Fruit fly (Drosophila melanogaster): ENCODE measurements around the gene CG17726.

Gene CG17726

DNA sequence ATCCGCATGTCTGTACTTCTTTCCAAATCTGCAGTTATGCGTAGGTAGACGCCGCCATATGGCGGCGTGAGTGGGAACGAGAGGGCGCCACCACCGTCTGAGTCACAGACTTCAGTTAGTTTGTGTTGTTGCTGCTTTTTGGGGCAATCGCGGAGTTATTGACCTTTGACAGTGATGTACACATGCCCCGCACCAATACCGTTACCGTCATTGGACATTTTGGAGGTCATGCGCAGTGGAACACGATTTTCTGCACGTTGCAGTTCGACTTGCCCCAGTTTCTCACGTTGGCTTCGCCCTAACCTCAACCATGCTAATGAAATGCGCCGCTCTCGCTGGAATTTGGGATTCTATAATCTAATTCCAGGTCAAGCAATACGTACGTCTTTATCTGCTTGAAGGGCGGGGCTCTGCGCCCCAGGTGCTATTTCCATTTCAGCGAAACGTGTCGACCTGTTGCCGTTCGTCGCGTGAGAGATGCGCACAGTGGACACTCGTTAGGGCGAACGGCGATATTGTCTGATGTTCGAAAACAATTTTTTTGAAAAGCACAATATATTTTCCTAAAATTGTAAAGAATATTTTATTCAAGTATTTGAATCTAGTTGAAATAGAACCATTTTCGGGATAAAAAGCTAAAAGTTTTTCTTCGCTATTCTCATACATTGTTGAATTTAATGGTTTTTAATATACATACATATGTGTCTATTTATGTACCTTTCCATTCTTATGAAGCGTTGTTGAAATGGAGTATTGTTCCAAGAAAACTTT, 15.1 kb upstream of the CG17726 start (continued):
- TF ChIP-seq tap (tag; optimal IDR thresholded peaks at IDR 0.05) (peak; percentile 45), nmo (GFP tag; optimal IDR thresholded peaks at IDR 0.05) (peak; percentile 63), CG4360 (GFP tag; IDR thresholded peaks at IDR 0.05) (peak; percentile 73), stc (GFP tag; IDR thresholded peaks at IDR 0.05) (peak; percentile 67), CG13123 (GFP tag; optimal IDR thresholded peaks at IDR 0.05) (no peak), grn (GFP tag; optimal IDR thresholded peaks at IDR 0.05) (no peak), gcm (GFP tag; optimal IDR thresholded peaks at IDR 0.05) (peak; percentile 27), sens-2 (GFP tag; IDR thresholded peaks at IDR 0.05) (no peak; the same call in 1 of the 2 replicates), CG7745 (tag; optimal IDR thresholded peaks at IDR 0.05) (no peak), CG12071 (GFP tag; optimal IDR thresholded peaks at IDR 0.05) (peak; percentile 58), wdn (GFP tag; IDR thresholded peaks at IDR 0.05) (peak; percentile 57), zfh1 (GFP tag; IDR thresholded peaks at IDR 0.05) (peak; percentile 82), Dip3 (GFP tag; optimal IDR thresholded peaks at IDR 0.05) (peak; percentile 65), CG3281 (GFP tag; optimal IDR thresholded peaks at IDR 0.05) (peak; percentile 63), Spps (tag; optimal IDR thresholded peaks at IDR 0.05) (no peak), CG42726 (GFP tag; IDR thresholded peaks at IDR 0.05; ENCODE audit: partially characterized antibody) (no peak), CG9727 (GFP tag; optimal IDR thresholded peaks at IDR 0.05) (peak; percentile 61), nerfin-2 (GFP tag; IDR thresholded peaks at IDR 0.05; ENCODE audit: partially characterized antibody) (no peak), en (GFP tag; optimal IDR thresholded peaks at IDR 0.05) (no peak), az2 (GFP tag; optimal IDR thresholded peaks at IDR 0.05) (peak; percentile 75), CG2712 (tag; optimal IDR thresholded peaks at IDR 0.05) (peak; percentile 72), Oaz (GFP tag; IDR thresholded peaks at IDR 0.05) (peak; percentile 45), CG4730 (GFP tag; IDR thresholded peaks at IDR 0.05) (peak; percentile 56; the same call in 1 of the 2 replicates), Dfd (GFP tag; optimal IDR thresholded peaks at IDR 0.05) (no peak), luna (GFP tag; optimal IDR thresholded peaks at IDR 0.05) (peak; percentile 42), fru (optimal IDR thresholded peaks at IDR 0.05) (no peak), slbo (GFP tag; IDR thresholded peaks at IDR 0.05) (peak; percentile 90), CG8359 (GFP tag; optimal IDR thresholded peaks at IDR 0.05; ENCODE audit: borderline replicate concordance) (no peak), CG4854 (GFP tag; optimal IDR thresholded peaks at IDR 0.05) (peak; percentile 67), twi (tag; optimal IDR thresholded peaks at IDR 0.05) (peak; percentile 6), pzg (GFP tag; optimal IDR thresholded peaks at IDR 0.05) (peak; percentile 20), CG6683 (GFP tag; optimal IDR thresholded peaks at IDR 0.05) (no peak), hb (GFP tag; IDR thresholded peaks at IDR 0.05; ENCODE audit: partially characterized antibody) (no peak), lola (GFP tag; optimal IDR thresholded peaks at IDR 0.05) (peak in 1 of 3 experiments; percentile 49), sna (GFP tag; IDR thresholded peaks at IDR 0.05; ENCODE audit: partially characterized antibody) (no peak), crc (GFP tag; optimal IDR thresholded peaks at IDR 0.05) (peak; percentile 41), CTCF (GFP tag; optimal IDR thresholded peaks at IDR 0.05) (peak; percentile 86), p53 (GFP tag; optimal IDR thresholded peaks at IDR 0.05) (no peak), unpg (GFP tag; optimal IDR thresholded peaks at IDR 0.05) (peak; percentile 65), CG11085 (GFP tag; IDR thresholded peaks at IDR 0.05) (peak; percentile 64), dati (GFP tag; IDR thresholded peaks at IDR 0.05) (no peak), CG1647 (GFP tag; optimal IDR thresholded peaks at IDR 0.05) (peak; percentile 80), Tbp (GFP tag; optimal IDR thresholded peaks at IDR 0.05) (no peak), Hr78 (GFP tag; optimal IDR thresholded peaks at IDR 0.05) (peak in 1 of 2 experiments; percentile 97), CG4404 (GFP tag; IDR thresholded peaks at IDR 0.05) (peak; percentile 37; the same call in 1 of the 2 replicates), Hr51 (GFP tag; optimal IDR thresholded peaks at IDR 0.05) (peak; percentile 49 to 63), Hr39 (optimal IDR thresholded peaks at IDR 0.05) (no peak), Atf6 (GFP tag; IDR thresholded peaks at IDR 0.05) (peak; percentile 73), H15 (GFP tag; IDR thresholded peaks at IDR 0.05) (peak; percentile 65; the same call in 2 of the 3 replicates), Ets65A (GFP tag) (peak; percentile 98)

Data from whole organism, embryonic.